Worm (Caenorhabditis elegans) whole organism, late embryonic: Measurements from ENCODE around the gene scl-1.

Experiments
- ahr-1 ChIP-seq: sonication (generic microtip); optimal IDR thresholded peaks from 2 replicates; lab custom pipeline; 2016; ENCODE audit warnings: missing genetic modification characterization, missing compliant biosample characterization
- ama-1 ChIP-seq: fragments of 150-350 bp; optimal IDR thresholded peaks from 2 replicates; lab custom pipeline; 2014
- ceh-2 ChIP-seq: sonication (generic microtip); optimal IDR thresholded peaks from 2 replicates; lab custom pipeline; 2016; ENCODE audit warnings: missing genotype, missing genetic modification characterization, missing compliant biosample characterization
- ceh-31 ChIP-seq: sonication (generic microtip); optimal IDR thresholded peaks from 2 replicates; lab custom pipeline; 2016; ENCODE audit warnings: missing genetic modification characterization, missing compliant biosample characterization
- che-1 ChIP-seq: sonication (generic microtip); optimal IDR thresholded peaks from 2 replicates; lab custom pipeline; 2016; ENCODE audit warnings: mild to moderate bottlenecking, missing genetic modification characterization, missing compliant biosample characterization
- dmd-4 ChIP-seq: sonication (generic microtip); optimal IDR thresholded peaks from 2 replicates; lab custom pipeline; 2016; ENCODE audit warnings: borderline replicate concordance, missing genetic modification characterization, missing compliant biosample characterization
- eyg-1 ChIP-seq: sonication (generic microtip); optimal IDR thresholded peaks from 2 replicates; lab custom pipeline; 2016; ENCODE audit warnings: missing genotype, missing genetic modification characterization, missing compliant biosample characterization
- nfya-1 ChIP-seq: sonication (generic microtip); optimal IDR thresholded peaks from 2 replicates; lab custom pipeline; 2017; ENCODE audit warnings: missing genetic modification characterization, mild to moderate bottlenecking, missing compliant biosample characterization, antibody characterized with exemption, moderate library complexity
- pat-9 ChIP-seq: fragments of 200-800 bp; sonication (Bioruptor generic); optimal IDR thresholded peaks from 2 replicates; lab custom pipeline; 2018; ENCODE audit warnings: mild to moderate bottlenecking, missing genetic modification characterization, moderate library complexity, missing compliant biosample characterization
- pha-4 ChIP-seq: fragments of 150-350 bp; optimal IDR thresholded peaks from 2 replicates; lab custom pipeline; 2018; ENCODE audit warnings: missing biosample characterization, missing genetic modification reagents, missing genetic modification characterization
- pros-1 ChIP-seq: fragments of 150-350 bp; optimal IDR thresholded peaks from 2 replicates; lab custom pipeline; 2014; ENCODE audit warnings: missing biosample characterization, missing genetic modification reagents, missing genetic modification characterization
- ztf-16 ChIP-seq: sonication (generic microtip); optimal IDR thresholded peaks from 2 replicates; lab custom pipeline; 2017; ENCODE audit warnings: missing genetic modification characterization, missing compliant biosample characterization

DNA sequence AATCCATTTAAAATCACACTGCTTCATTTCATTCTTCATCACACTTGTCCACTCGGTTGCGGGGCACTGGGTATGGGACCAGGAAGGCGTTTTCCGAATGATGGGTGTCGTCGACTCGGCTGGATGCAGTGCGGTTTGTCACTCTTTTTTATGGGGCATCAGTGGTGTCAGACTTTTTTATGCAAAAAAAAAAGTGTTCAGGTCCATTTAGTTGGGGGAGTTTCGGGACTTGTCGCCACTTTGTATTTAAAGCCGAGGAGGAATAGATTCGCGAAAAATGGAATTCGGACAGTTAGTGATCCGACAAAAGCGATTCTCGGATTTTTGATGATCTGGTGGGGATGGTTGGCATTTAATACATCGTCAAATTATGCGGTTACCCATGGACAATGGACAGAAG, 11.1 kb upstream of the scl-1 start:
- TF ChIP-seq ahr-1 (tag; lab: Kevin White, UChicago) (no peak), ama-1 (lab: Kevin White, UChicago) (no peak), pha-4 (tag; lab: Kevin White, UChicago) (no peak), ceh-2 (tag; lab: Kevin White, UChicago) (no peak), pat-9 (tag; lab: Kevin White, UChicago) (no peak), ceh-31 (no peak), nfya-1 (tag; lab: Kevin White, UChicago) (no peak), dmd-4 (tag; lab: Kevin White, UChicago) (no peak), pros-1 (tag; lab: Kevin White, UChicago) (no peak), che-1 (tag; lab: Kevin White, UChicago) (no peak), ztf-16 (tag; lab: Kevin White, UChicago) (no peak), eyg-1 (tag; lab: Kevin White, UChicago) (no peak)
